Worm (Caenorhabditis elegans) whole organism, young adult: Measurements from ENCODE around the gene Y38F1A.7.
A peak's percentile ranks its signal among the peaks of the same experiment; 100 is the strongest.
"Not testable (repeated sequence)": the region's sequence is repeated elsewhere in the genome, so short reads cannot be mapped to it uniquely, and the experiment has no call there.

ENCODE experiments used
- C06A6.2 ChIP-seq: fragments of 200-800 bp; sonication (Bioruptor generic); conservative IDR thresholded peaks from 2 replicates; pipeline ENCODE4 v1.3.6; 2022; ENCODE audit warnings: missing genetic modification characterization, missing compliant biosample characterization
- C17E4.6 ChIP-seq: fragments of 200-800 bp; sonication (Bioruptor generic); IDR thresholded peaks from 2 replicates; pipeline ENCODE4 v1.3.6; 2022; ENCODE audit warnings: missing genetic modification reagents, missing genetic modification characterization, missing compliant biosample characterization
- F33H1.4 ChIP-seq: fragments of 200-800 bp; sonication (Bioruptor generic); IDR thresholded peaks from 2 replicates; pipeline ENCODE4 v1.3.6; 2022; ENCODE audit warnings: missing genetic modification reagents, missing genetic modification characterization, missing compliant biosample characterization
- F39B2.1 ChIP-seq: fragments of 200-800 bp; sonication (Bioruptor generic); IDR thresholded peaks from 2 replicates; pipeline ENCODE4 v1.3.6; 2022; ENCODE audit warnings: missing genetic modification reagents, missing genetic modification characterization, missing compliant biosample characterization
- K11D2.4 ChIP-seq: fragments of 200-800 bp; sonication (Bioruptor generic); IDR thresholded peaks from 2 replicates; pipeline ENCODE4 v1.3.6; 2022; ENCODE audit warnings: missing genetic modification reagents, missing genetic modification characterization, missing compliant biosample characterization
- Y53G8AR.9 ChIP-seq: fragments of 200-800 bp; sonication (Bioruptor generic); conservative IDR thresholded peaks from 2 replicates; pipeline ENCODE4 v1.3.6; 2022; ENCODE audit warnings: missing genetic modification reagents, missing genetic modification characterization, missing compliant biosample characterization
- Y56A3A.18 ChIP-seq: fragments of 200-800 bp; sonication (Bioruptor generic); IDR thresholded peaks from 2 replicates; pipeline ENCODE4 v1.3.6; 2022; ENCODE audit warnings: missing genetic modification reagents, missing genetic modification characterization, missing compliant biosample characterization
- Y95B8A.8 ChIP-seq: fragments of 200-800 bp; sonication (Bioruptor generic); IDR thresholded peaks from 2 replicates; pipeline ENCODE4 v1.3.6; 2022; ENCODE audit warnings: missing genetic modification reagents, missing genetic modification characterization, missing compliant biosample characterization
- aptf-2 ChIP-seq: fragments of 200-800 bp; sonication (Bioruptor generic); conservative IDR thresholded peaks from 2 replicates; pipeline ENCODE4 v1.3.6; 2022; ENCODE audit warnings: missing genetic modification reagents, missing genetic modification characterization, missing compliant biosample characterization
- atf-7 ChIP-seq: sonication (generic microtip); optimal IDR thresholded peaks from 2 replicates; lab custom pipeline; 2017; ENCODE audit warnings: mild to moderate bottlenecking, missing genetic modification characterization, missing compliant biosample characterization
- cebp-1 ChIP-seq, 2 experiments: fragments of 200-800 bp in 1 of 2; sonication (Bioruptor generic) in 1 of 2; sonication (generic microtip) in 1 of 2; IDR thresholded peaks in 1 of 2; optimal IDR thresholded peaks in 1 of 2; 2 replicates each; pipeline versions ENCODE4 v1.3.6 to Lab custom; 2017 to 2022; ENCODE audit warnings: missing compliant biosample characterization in 2 of 2, missing genetic modification characterization in 2 of 2, mild to moderate bottlenecking in 1 of 2, missing genetic modification reagents in 1 of 2, moderate library complexity in 1 of 2
- ceh-100 ChIP-seq: fragments of 200-800 bp; sonication (Bioruptor generic); IDR thresholded peaks from 2 replicates; pipeline ENCODE4 v1.3.6; 2022; ENCODE audit warnings: missing genetic modification reagents, missing genetic modification characterization, missing compliant biosample characterization
- dox-1 ChIP-seq: fragments of 200-800 bp; sonication (Bioruptor generic); IDR thresholded peaks from 2 replicates; pipeline ENCODE4 v1.3.6; 2022; ENCODE audit warnings: missing genetic modification reagents, missing genetic modification characterization, missing compliant biosample characterization
- egl-18 ChIP-seq: fragments of 200-800 bp; sonication (Bioruptor generic); IDR thresholded peaks from 2 replicates; pipeline ENCODE4 v1.3.6; 2022; ENCODE audit warnings: missing genetic modification reagents, missing genetic modification characterization, missing compliant biosample characterization
- egl-44 ChIP-seq: fragments of 200-800 bp; sonication (Bioruptor generic); IDR thresholded peaks from 2 replicates; pipeline ENCODE4 v1.3.6; 2022; ENCODE audit warnings: missing genetic modification reagents, missing genetic modification characterization, missing compliant biosample characterization
- ekl-4 ChIP-seq: fragments of 200-800 bp; sonication (Bioruptor generic); IDR thresholded peaks from 2 replicates; pipeline ENCODE4 v1.3.6; 2022; ENCODE audit warnings: missing genetic modification reagents, missing genetic modification characterization, missing compliant biosample characterization
- gei-17 ChIP-seq: fragments of 200-800 bp; sonication (Bioruptor generic); optimal IDR thresholded peaks from 2 replicates; lab custom pipeline; 2018; ENCODE audit warnings: mild to moderate bottlenecking, missing genetic modification characterization, missing compliant biosample characterization
- hmg-1.2 ChIP-seq: fragments of 200-800 bp; sonication (Bioruptor generic); IDR thresholded peaks from 2 replicates; pipeline ENCODE4 v1.3.6; 2022; ENCODE audit warnings: missing genetic modification reagents, missing genetic modification characterization, missing compliant biosample characterization
- hmg-20 ChIP-seq: fragments of 200-800 bp; sonication (Bioruptor generic); IDR thresholded peaks from 2 replicates; pipeline ENCODE4 v1.3.6; 2022; ENCODE audit warnings: missing genetic modification reagents, missing genetic modification characterization, missing compliant biosample characterization
- hsf-1 ChIP-seq: fragments of 200-800 bp; sonication (Bioruptor generic); IDR thresholded peaks from 2 replicates; pipeline ENCODE4 v1.3.6; 2022; ENCODE audit warnings: missing genetic modification reagents, missing genetic modification characterization, missing compliant biosample characterization
- lag-1 ChIP-seq: fragments of 200-800 bp; sonication (Bioruptor generic); IDR thresholded peaks from 2 replicates; pipeline ENCODE4 v1.3.6; 2022; ENCODE audit warnings: missing genetic modification reagents, missing genetic modification characterization, missing compliant biosample characterization
- let-526 ChIP-seq: fragments of 200-800 bp; sonication (Bioruptor generic); IDR thresholded peaks from 2 replicates; pipeline ENCODE4 v1.3.6; 2022; ENCODE audit warnings: missing genetic modification reagents, missing genetic modification characterization, missing compliant biosample characterization
- lin-26 ChIP-seq: fragments of 200-800 bp; sonication (Bioruptor generic); IDR thresholded peaks from 2 replicates; pipeline ENCODE4 v1.3.6; 2022; ENCODE audit warnings: missing genetic modification reagents, missing genetic modification characterization, missing compliant biosample characterization
- lin-40 ChIP-seq: sonication (generic microtip); optimal IDR thresholded peaks from 2 replicates; lab custom pipeline; 2016; ENCODE audit warnings: missing genetic modification characterization, mild to moderate bottlenecking, missing compliant biosample characterization, missing genotype, missing genetic modification reagents
- lin-54 ChIP-seq: fragments of 200-800 bp; sonication (Bioruptor generic); optimal IDR thresholded peaks from 2 replicates; lab custom pipeline; 2018; ENCODE audit warnings: mild to moderate bottlenecking, missing genetic modification characterization, missing compliant biosample characterization
- madf-10 ChIP-seq: sonication (generic microtip); optimal IDR thresholded peaks from 2 replicates; lab custom pipeline; 2016; ENCODE audit warnings: mild to moderate bottlenecking, missing genetic modification characterization, missing compliant biosample characterization
- madf-3 ChIP-seq: fragments of 200-800 bp; sonication (Bioruptor generic); IDR thresholded peaks from 2 replicates; pipeline ENCODE4 v1.3.6; 2022; ENCODE audit warnings: missing genetic modification reagents, missing genetic modification characterization, missing compliant biosample characterization
- madf-6 ChIP-seq: fragments of 200-800 bp; sonication (Bioruptor generic); IDR thresholded peaks from 2 replicates; pipeline ENCODE4 v1.3.6; 2022; ENCODE audit warnings: missing genetic modification reagents, missing genetic modification characterization, missing compliant biosample characterization
- madf-8 ChIP-seq: fragments of 200-800 bp; sonication (Bioruptor generic); conservative IDR thresholded peaks from 2 replicates; pipeline ENCODE4 v1.3.6; 2022; ENCODE audit warnings: missing genetic modification reagents, missing genetic modification characterization, missing compliant biosample characterization
- mcd-1 ChIP-seq: fragments of 200-800 bp; sonication (Bioruptor generic); IDR thresholded peaks from 2 replicates; pipeline ENCODE4 v1.3.6; 2022; ENCODE audit warnings: missing genetic modification reagents, missing genetic modification characterization, missing compliant biosample characterization
- nfyb-1 ChIP-seq: fragments of 200-800 bp; sonication (Bioruptor generic); IDR thresholded peaks from 2 replicates; pipeline ENCODE4 v1.3.6; 2022; ENCODE audit warnings: missing genetic modification reagents, missing genetic modification characterization, missing compliant biosample characterization
- nhr-80 ChIP-seq: sonication (generic microtip); optimal IDR thresholded peaks from 2 replicates; lab custom pipeline; 2016; ENCODE audit warnings: missing genetic modification characterization, missing compliant biosample characterization
- pbrm-1 ChIP-seq: fragments of 200-800 bp; sonication (Bioruptor generic); IDR thresholded peaks from 2 replicates; pipeline ENCODE4 v1.3.6; 2022; ENCODE audit warnings: missing genetic modification reagents, missing genetic modification characterization, missing compliant biosample characterization
- rcor-1 ChIP-seq: fragments of 200-800 bp; sonication (Bioruptor generic); IDR thresholded peaks from 2 replicates; pipeline ENCODE4 v1.3.6; 2022; ENCODE audit warnings: missing genetic modification reagents, missing genetic modification characterization, missing compliant biosample characterization
- snpc-4 ChIP-seq, 5 experiments: fragments of 150-350 bp in 1 of 5; sonication (generic microtip) in 4 of 5; optimal IDR thresholded peaks; 2 replicates each; lab custom pipeline; 2014 to 2018; ENCODE audit warnings: missing genetic modification characterization in 5 of 5, missing biosample characterization in 3 of 5, antibody characterized with exemption in 2 of 5, mild to moderate bottlenecking in 2 of 5, missing compliant biosample characterization in 2 of 5, missing genotype in 2 of 5, moderate library complexity in 2 of 5, missing genetic modification reagents in 1 of 5
- tbp1 ChIP-seq: fragments of 200-800 bp; sonication (Bioruptor generic); optimal IDR thresholded peaks from 2 replicates; lab custom pipeline; 2018; ENCODE audit warnings: mild to moderate bottlenecking, missing genetic modification characterization, missing compliant biosample characterization
- ztf-6 ChIP-seq: fragments of 200-800 bp; sonication (Bioruptor generic); IDR thresholded peaks from 2 replicates; pipeline ENCODE4 v1.3.6; 2022; ENCODE audit warnings: missing genetic modification reagents, missing genetic modification characterization, missing compliant biosample characterization

Gene Y38F1A.7

DNA sequence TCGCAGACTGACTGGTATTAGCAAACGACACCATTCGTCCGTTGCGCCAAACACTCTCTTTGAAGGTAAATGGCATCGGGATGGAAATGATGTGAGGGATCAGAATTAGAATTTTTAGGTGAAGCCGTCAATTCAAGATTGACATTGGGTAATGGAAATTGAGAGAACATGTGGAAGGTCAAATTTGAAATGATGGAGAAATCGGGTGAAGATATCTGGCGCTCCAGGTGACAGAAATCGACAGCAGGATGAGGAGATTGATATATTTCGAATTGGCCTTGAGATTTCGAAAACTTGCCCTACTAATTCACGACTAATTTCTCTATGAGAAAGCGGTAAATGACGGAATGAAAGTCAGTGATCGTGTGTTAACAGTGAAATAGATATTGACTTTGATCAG is 25.0 kb upstream of the Y38F1A.7 start (continued):
- TF ChIP-seq madf-6 (GFP tag; lab: Robert Waterston, UW) (no peak), madf-8 (GFP tag; lab: Robert Waterston, UW) (no peak), atf-7 (tag; lab: Kevin White, UChicago) (no peak), madf-10 (no peak), Y95B8A.8 (no peak)

- peak; percentile 25 for TF ChIP-seq atf-7 (tag; lab: Kevin White, UChicago)
- TF ChIP-seq egl-44: 0 out of 2 replicates have a peak, but pooled peaks have one; percentile 47
- TF ChIP-seq ceh-100 (GFP tag; lab: Robert Waterston, UW): peak; percentile 76
- peak; percentile 65; the same call in 1 of the 2 replicates for TF ChIP-seq lag-1 (GFP tag; lab: Robert Waterston, UW)
- peak; percentile 41 for TF ChIP-seq lin-54
- 0 out of 2 replicates have a peak, but pooled peaks have one; percentile 55 for TF ChIP-seq Y95B8A.8
- peak; percentile 97 for TF ChIP-seq Y53G8AR.9
- peak; percentile 11 for TF ChIP-seq gei-17
- TF ChIP-seq pbrm-1: peak; percentile 100
- 0 out of 2 replicates have a peak, but pooled peaks have one; percentile 39 for TF ChIP-seq C17E4.6
- peak; percentile 91 for TF ChIP-seq rcor-1 (GFP tag; lab: Robert Waterston, UW)
- TF ChIP-seq ztf-6: peak; percentile 63; the same call in 1 of the 2 replicates
- TF ChIP-seq K11D2.4 (GFP tag; lab: Robert Waterston, UW): peak; percentile 93
- TF ChIP-seq nfyb-1 (GFP tag; lab: Robert Waterston, UW): peak; percentile 94
- peak; percentile 66; the same call in 1 of the 2 replicates for TF ChIP-seq lin-26
- TF ChIP-seq hmg-1.2 (GFP tag; lab: Robert Waterston, UW): peak; percentile 81
- TF ChIP-seq aptf-2 (GFP tag; lab: Robert Waterston, UW): peak; percentile 44; the same call in 1 of the 2 replicates
- TF ChIP-seq madf-3 (GFP tag; lab: Robert Waterston, UW): peak; percentile 84
- peak; percentile 41; the same call in 1 of the 2 replicates for TF ChIP-seq egl-18 (GFP tag; lab: Robert Waterston, UW)
- TF ChIP-seq F39B2.1: peak; percentile 100
- TF ChIP-seq snpc-4 (GFP tag; optimal IDR thresholded peaks at IDR 0.05; lab: Kevin White, UChicago): not testable (repeated sequence)
- TF ChIP-seq snpc-4 (tag; optimal IDR thresholded peaks at IDR 0.05; lab: Kevin White, UChicago): peak in 2 of 4 experiments; percentile 42 to 58
- peak; percentile 65 for TF ChIP-seq cebp-1 (GFP tag; IDR thresholded peaks at IDR 0.05; lab: Robert Waterston, UW)
- TF ChIP-seq cebp-1 (tag; optimal IDR thresholded peaks at IDR 0.05; lab: Kevin White, UChicago): peak; percentile 76
- 0 out of 2 replicates have a peak, but pooled peaks have one; percentile 59 for TF ChIP-seq hsf-1 (GFP tag; lab: Robert Waterston, UW)
- peak; percentile 49 for TF ChIP-seq F33H1.4 (GFP tag; lab: Robert Waterston, UW)
- TF ChIP-seq Y56A3A.18: peak; percentile 96
- TF ChIP-seq hmg-20: peak; percentile 81
- TF ChIP-seq lin-40 (tag; lab: Kevin White, UChicago): peak; percentile 86
- TF ChIP-seq mcd-1 (GFP tag; lab: Robert Waterston, UW): peak; percentile 89
- peak; percentile 39 for TF ChIP-seq nhr-80 (tag; lab: Kevin White, UChicago)
- TF ChIP-seq let-526: peak; percentile 91
- TF ChIP-seq madf-6 (GFP tag; lab: Robert Waterston, UW): peak; percentile 60
- TF ChIP-seq C06A6.2: peak; percentile 92
- TF ChIP-seq dox-1: peak; percentile 77
- peak; percentile 64 for TF ChIP-seq tbp1 (GFP tag; lab: Kevin White, UChicago)
- peak; percentile 86 for TF ChIP-seq ekl-4 (GFP tag; lab: Robert Waterston, UW)
Measured at ce11 chrII:13016381-13016780, 18.8 kb upstream of the Y38F1A.7 start.
